Worm (Caenorhabditis elegans) whole organism, L4 larva: ENCODE measurements around the gene T04B2.3.
A peak's percentile ranks its signal among the peaks of the same experiment; 100 is the strongest.

Experiments used
- F26F4.8 ChIP-seq: fragments of 200-800 bp; sonication (Bioruptor generic); conservative IDR thresholded peaks from 2 replicates; pipeline ENCODE4 v1.3.6; 2022; ENCODE audit warnings: missing genetic modification characterization, missing compliant biosample characterization
- F37D6.2 ChIP-seq: sonication (generic microtip); optimal IDR thresholded peaks from 2 replicates; lab custom pipeline; 2016; ENCODE audit warnings: mild to moderate bottlenecking, missing genetic modification characterization, missing compliant biosample characterization
- F49E8.2 ChIP-seq: sonication (generic microtip); optimal IDR thresholded peaks from 2 replicates; lab custom pipeline; 2016; ENCODE audit warnings: missing compliant biosample characterization, mild to moderate bottlenecking, missing genetic modification characterization, borderline replicate concordance
- T26A8.4 ChIP-seq: fragments of 200-800 bp; sonication (Bioruptor generic); IDR thresholded peaks from 2 replicates; pipeline ENCODE4 v1.3.6; 2022; ENCODE audit warnings: missing genetic modification characterization, missing compliant biosample characterization
- Y48G9A.11 ChIP-seq: fragments of 200-800 bp; sonication (Bioruptor generic); IDR thresholded peaks from 2 replicates; pipeline ENCODE4 v1.3.6; 2022; ENCODE audit warnings: missing genetic modification reagents, missing genetic modification characterization, missing compliant biosample characterization
- ZK337.2 ChIP-seq: fragments of 200-800 bp; sonication (Bioruptor generic); IDR thresholded peaks from 2 replicates; pipeline ENCODE4 v1.3.6; 2022; ENCODE audit warnings: missing genetic modification reagents, missing genetic modification characterization, missing compliant biosample characterization
- arid-1 ChIP-seq: fragments of 200-800 bp; sonication (Bioruptor generic); conservative IDR thresholded peaks from 2 replicates; pipeline ENCODE4 v1.3.6; 2022; ENCODE audit warnings: missing genetic modification reagents, missing genetic modification characterization, missing compliant biosample characterization
- attf-4 ChIP-seq: sonication (generic microtip); optimal IDR thresholded peaks from 3 replicates; lab custom pipeline; 2017; ENCODE audit warnings: missing biosample characterization, missing genetic modification characterization
- ceh-20 ChIP-seq: fragments of 200-800 bp; sonication (Bioruptor generic); IDR thresholded peaks from 2 replicates; pipeline ENCODE4 v1.3.6; 2022; ENCODE audit warnings: missing genetic modification reagents, missing genetic modification characterization, missing compliant biosample characterization
- ceh-44 ChIP-seq: fragments of 200-800 bp; sonication (Bioruptor generic); IDR thresholded peaks from 2 replicates; pipeline ENCODE4 v1.3.6; 2022; ENCODE audit warnings: missing genetic modification reagents, missing genetic modification characterization, missing compliant biosample characterization
- ceh-62 ChIP-seq: sonication (generic microtip); optimal IDR thresholded peaks from 2 replicates; lab custom pipeline; 2017; ENCODE audit warnings: missing biosample characterization, missing genetic modification characterization
- ceh-82 ChIP-seq: sonication (generic microtip); optimal IDR thresholded peaks from 2 replicates; lab custom pipeline; 2017; ENCODE audit warnings: missing biosample characterization, missing genetic modification characterization
- cey-2 ChIP-seq: sonication (generic microtip); optimal IDR thresholded peaks from 3 replicates; lab custom pipeline; 2017; ENCODE audit warnings: missing genetic modification characterization, mild to moderate bottlenecking, missing compliant biosample characterization, antibody characterized with exemption, borderline replicate concordance; ENCODE audit not compliant: insufficient read depth
- daf-16 ChIP-seq, 3 experiments: sonication (generic microtip); optimal IDR thresholded peaks; 2 replicates each; lab custom pipeline; 2016 to 2017; ENCODE audit warnings: missing genetic modification characterization in 3 of 3, missing genetic modification reagents in 3 of 3, mild to moderate bottlenecking in 2 of 3, missing compliant biosample characterization in 2 of 3, missing biosample characterization in 1 of 3, moderate library complexity in 1 of 3
- daf-19 ChIP-seq: fragments of 200-800 bp; sonication (Bioruptor generic); conservative IDR thresholded peaks from 2 replicates; pipeline ENCODE4 v1.3.6; 2022; ENCODE audit warnings: missing genetic modification characterization, missing compliant biosample characterization
- daf-8 ChIP-seq: fragments of 200-800 bp; sonication (Bioruptor generic); IDR thresholded peaks from 2 replicates; pipeline ENCODE4 v1.3.6; 2022; ENCODE audit warnings: missing genetic modification characterization, missing compliant biosample characterization
- egl-43 ChIP-seq: fragments of 200-800 bp; sonication (Bioruptor generic); IDR thresholded peaks from 2 replicates; pipeline ENCODE4 v1.3.6; 2022; ENCODE audit warnings: missing genetic modification reagents, missing genetic modification characterization, missing compliant biosample characterization
- gei-8 ChIP-seq: fragments of 200-800 bp; sonication (Bioruptor generic); optimal IDR thresholded peaks from 2 replicates; lab custom pipeline; 2018; ENCODE audit warnings: mild to moderate bottlenecking, missing genetic modification characterization, missing compliant biosample characterization
- jun-1 ChIP-seq: fragments of 150-350 bp; optimal IDR thresholded peaks from 2 replicates; lab custom pipeline; 2014; ENCODE audit warnings: missing biosample characterization, missing genetic modification reagents, missing genetic modification characterization
- lim-7 ChIP-seq: fragments of 200-800 bp; sonication (Bioruptor generic); IDR thresholded peaks from 2 replicates; pipeline ENCODE4 v1.3.6; 2022; ENCODE audit warnings: missing genetic modification characterization, missing compliant biosample characterization
- lin-13 ChIP-seq: fragments of 150-350 bp; optimal IDR thresholded peaks from 2 replicates; lab custom pipeline; 2014; ENCODE audit warnings: missing biosample characterization, missing genetic modification reagents, missing genetic modification characterization
- lin-15B ChIP-seq: fragments of 150-350 bp; sonication (generic microtip); optimal IDR thresholded peaks from 3 replicates; lab custom pipeline; 2014; ENCODE audit warnings: missing biosample characterization, missing genetic modification characterization
- lin-38 ChIP-seq: fragments of 200-800 bp; sonication (Bioruptor generic); IDR thresholded peaks from 2 replicates; pipeline ENCODE4 v1.3.6; 2022; ENCODE audit warnings: missing genetic modification reagents, missing genetic modification characterization, missing compliant biosample characterization
- lsy-2 ChIP-seq, 2 experiments: fragments of 150-350 bp in 1 of 2; sonication (generic microtip) in 1 of 2; optimal IDR thresholded peaks; 2 replicates each; lab custom pipeline; 2014 to 2017; ENCODE audit warnings: missing biosample characterization in 2 of 2, missing genetic modification characterization in 2 of 2
- madf-5 ChIP-seq, 2 experiments: fragments of 200-800 bp; sonication (Bioruptor generic); IDR thresholded peaks; 2 replicates each; pipeline ENCODE4 v1.3.6; 2022; ENCODE audit warnings: missing compliant biosample characterization in 2 of 2, missing genetic modification characterization in 2 of 2
- madf-9 ChIP-seq: fragments of 200-800 bp; sonication (Bioruptor generic); conservative IDR thresholded peaks from 2 replicates; pipeline ENCODE4 v1.3.6; 2022; ENCODE audit warnings: missing genetic modification reagents, missing genetic modification characterization, missing compliant biosample characterization
- mes-2 ChIP-seq: sonication (generic microtip); optimal IDR thresholded peaks from 2 replicates; lab custom pipeline; 2016; ENCODE audit warnings: missing genotype, mild to moderate bottlenecking, missing genetic modification characterization, missing compliant biosample characterization; ENCODE audit not compliant: poor library complexity, severe bottlenecking
- mxl-3 ChIP-seq: fragments of 200-800 bp; sonication (Bioruptor generic); optimal IDR thresholded peaks from 2 replicates; lab custom pipeline; 2018; ENCODE audit warnings: mild to moderate bottlenecking, missing genetic modification characterization, missing compliant biosample characterization
- nhr-102 ChIP-seq: sonication (generic microtip); optimal IDR thresholded peaks from 2 replicates; lab custom pipeline; 2016; ENCODE audit warnings: mild to moderate bottlenecking, missing genetic modification characterization, moderate library complexity, missing compliant biosample characterization
- nhr-111 ChIP-seq: fragments of 200-800 bp; sonication (Bioruptor generic); optimal IDR thresholded peaks from 2 replicates; lab custom pipeline; 2018; ENCODE audit warnings: mild to moderate bottlenecking, missing genetic modification characterization, missing compliant biosample characterization
- nhr-237 ChIP-seq: sonication (generic microtip); optimal IDR thresholded peaks from 2 replicates; lab custom pipeline; 2017; ENCODE audit warnings: missing biosample characterization, missing genetic modification characterization
- nhr-25 ChIP-seq: sonication (generic microtip); optimal IDR thresholded peaks from 2 replicates; lab custom pipeline; 2017; ENCODE audit warnings: missing genetic modification characterization, mild to moderate bottlenecking, missing compliant biosample characterization, antibody characterized with exemption, moderate library complexity, borderline replicate concordance; ENCODE audit not compliant: insufficient read depth
- nhr-41 ChIP-seq: fragments of 200-800 bp; sonication (Bioruptor generic); IDR thresholded peaks from 2 replicates; pipeline ENCODE4 v1.3.6; 2022; ENCODE audit warnings: missing genetic modification reagents, missing genetic modification characterization, missing compliant biosample characterization
- nhr-48 ChIP-seq: sonication (generic microtip); optimal IDR thresholded peaks from 2 replicates; lab custom pipeline; 2016; ENCODE audit warnings: mild to moderate bottlenecking, missing genetic modification characterization, missing compliant biosample characterization
- nhr-77 ChIP-seq: fragments of 150-350 bp; optimal IDR thresholded peaks from 2 replicates; lab custom pipeline; 2014; ENCODE audit warnings: missing biosample characterization, missing genetic modification characterization
- pqm-1 ChIP-seq: sonication (generic microtip); optimal IDR thresholded peaks from 2 replicates; lab custom pipeline; 2017; ENCODE audit warnings: missing biosample characterization, missing genetic modification characterization
- sdz-12 ChIP-seq: fragments of 200-800 bp; sonication (Bioruptor generic); optimal IDR thresholded peaks from 2 replicates; lab custom pipeline; 2018; ENCODE audit warnings: mild to moderate bottlenecking, missing genetic modification characterization, missing compliant biosample characterization
- snpc-4 ChIP-seq: fragments of 150-350 bp; optimal IDR thresholded peaks from 2 replicates; lab custom pipeline; 2014; ENCODE audit warnings: missing biosample characterization, missing genetic modification characterization
- spr-3 ChIP-seq: fragments of 200-800 bp; sonication (Bioruptor generic); optimal IDR thresholded peaks from 2 replicates; lab custom pipeline; 2018; ENCODE audit warnings: mild to moderate bottlenecking, missing genetic modification characterization, missing compliant biosample characterization
- tag-97 ChIP-seq: fragments of 200-800 bp; sonication (Bioruptor generic); IDR thresholded peaks from 2 replicates; pipeline ENCODE4 v1.3.6; 2022; ENCODE audit warnings: missing genetic modification characterization, missing compliant biosample characterization
- tra-1 ChIP-seq: fragments of 200-800 bp; sonication (Bioruptor generic); IDR thresholded peaks from 2 replicates; pipeline ENCODE4 v1.3.6; 2022; ENCODE audit warnings: missing genetic modification reagents, missing genetic modification characterization, missing compliant biosample characterization
- zip-2 ChIP-seq: fragments of 150-350 bp; optimal IDR thresholded peaks from 2 replicates; lab custom pipeline; 2014; ENCODE audit warnings: missing biosample characterization, missing genetic modification characterization

T04B2.3 gene

DNA sequence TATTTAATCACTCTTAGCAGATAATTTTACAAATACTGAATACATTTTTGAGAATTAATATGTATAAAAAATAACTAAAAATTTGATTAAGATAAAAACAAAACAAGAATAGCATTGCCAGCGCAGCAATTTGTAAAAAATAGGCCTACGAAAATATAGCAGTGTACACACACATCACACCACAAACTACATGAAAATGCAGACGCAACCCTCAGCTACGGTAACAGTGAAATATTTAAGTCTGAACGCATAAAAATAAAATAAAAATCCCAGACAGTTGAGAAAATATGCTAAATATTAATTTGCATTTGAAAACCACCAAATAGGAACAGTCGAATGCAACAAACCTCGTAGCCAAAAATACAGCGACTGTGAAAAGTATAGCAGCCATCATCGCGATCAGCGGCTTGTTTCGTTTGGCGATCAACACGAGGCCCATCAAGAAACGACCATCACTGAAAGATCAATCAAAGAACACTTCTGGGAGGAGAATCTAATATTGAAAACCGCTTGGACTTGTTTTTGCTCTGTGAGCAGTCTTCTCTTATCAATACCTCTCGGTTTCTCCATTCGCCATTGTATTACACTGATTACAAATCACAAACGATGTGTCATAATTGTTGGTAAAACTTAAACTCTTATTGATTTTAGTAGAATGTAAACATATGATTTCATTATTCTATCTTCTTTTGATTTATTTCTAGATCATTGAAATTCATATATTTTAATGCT lies 48.6 kb upstream of the T04B2.3 start, which contains the start of gene pyp-1 (continued):
- no peak for TF ChIP-seq daf-8 (GFP tag; lab: Robert Waterston, UW)
- TF ChIP-seq lsy-2 (tag; optimal IDR thresholded peaks at IDR 0.05; lab: Kevin White, UChicago), result peak in 1 of 2 experiments; percentile 57
- no peak for TF ChIP-seq cey-2
- no peak for TF ChIP-seq lim-7
- no peak for TF ChIP-seq egl-43 (GFP tag; lab: Robert Waterston, UW)
- TF ChIP-seq daf-19 (GFP tag; lab: Robert Waterston, UW), result no peak
- no peak for TF ChIP-seq T26A8.4 (GFP tag; lab: Robert Waterston, UW)
- no peak for TF ChIP-seq tra-1 (GFP tag; lab: Robert Waterston, UW)
- no peak for TF ChIP-seq mxl-3 (GFP tag; lab: Kevin White, UChicago)
- TF ChIP-seq lin-38 (GFP tag; lab: Robert Waterston, UW), result peak; percentile 42
- no peak for TF ChIP-seq nhr-25 (tag; lab: Kevin White, UChicago)
- no peak for TF ChIP-seq lin-15B
- TF ChIP-seq, all 104 proteins: peak for 20

DNA sequence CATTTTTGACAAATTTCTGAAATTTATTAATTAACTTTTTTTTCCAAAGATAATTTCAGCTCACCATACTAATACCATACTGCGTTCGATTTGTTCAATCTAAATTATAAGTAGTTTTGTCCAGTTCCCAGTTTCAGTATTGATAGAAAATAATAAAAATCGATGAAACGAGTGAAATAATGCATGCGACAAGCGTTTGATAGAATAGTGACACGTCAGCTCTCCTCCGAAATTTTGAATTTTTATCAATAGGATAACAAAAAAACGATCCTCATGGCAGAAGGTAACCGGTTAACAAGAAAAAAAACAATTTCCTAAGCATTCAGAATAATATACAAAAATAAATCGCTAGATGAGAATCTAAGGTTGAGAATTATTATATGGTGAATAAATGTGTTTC lies 45.5 kb upstream of the T04B2.3 start, which contains the start of gene C47E12.3:
Gene C47E12.3 (minus strand): TSS at position 101 of the 400 bp plus-strand sequence.
- no peak for TF ChIP-seq nhr-111 (GFP tag; lab: Kevin White, UChicago)
- TF ChIP-seq spr-3 (GFP tag; lab: Kevin White, UChicago), result no peak
- TF ChIP-seq F26F4.8 (GFP tag; lab: Robert Waterston, UW), result no peak
- no peak for TF ChIP-seq F49E8.2
- TF ChIP-seq madf-9, result no peak
- no peak for TF ChIP-seq jun-1 (tag; lab: Kevin White, UChicago)
- no peak for TF ChIP-seq nhr-102 (tag; lab: Kevin White, UChicago)
- no peak for TF ChIP-seq nhr-41 (GFP tag; lab: Robert Waterston, UW)
- no peak for TF ChIP-seq pqm-1 (tag; lab: Kevin White, UChicago)
- no peak for TF ChIP-seq F37D6.2 (tag; lab: Kevin White, UChicago)
- TF ChIP-seq ceh-62 (tag; lab: Kevin White, UChicago), result no peak
- no peak for TF ChIP-seq madf-5 (GFP tag; IDR thresholded peaks at IDR 0.05; lab: Robert Waterston, UW)
- TF ChIP-seq ZK337.2 (GFP tag; lab: Robert Waterston, UW), result no peak
- no peak for TF ChIP-seq attf-4 (tag; lab: Kevin White, UChicago)
- TF ChIP-seq zip-2 (tag; lab: Kevin White, UChicago), result no peak
- TF ChIP-seq Y48G9A.11 (GFP tag; lab: Robert Waterston, UW), result no peak
- no peak for TF ChIP-seq tag-97 (GFP tag; lab: Robert Waterston, UW)
- no peak for TF ChIP-seq ceh-20 (GFP tag; lab: Robert Waterston, UW)
- no peak for TF ChIP-seq mes-2 (tag; lab: Kevin White, UChicago)

DNA sequence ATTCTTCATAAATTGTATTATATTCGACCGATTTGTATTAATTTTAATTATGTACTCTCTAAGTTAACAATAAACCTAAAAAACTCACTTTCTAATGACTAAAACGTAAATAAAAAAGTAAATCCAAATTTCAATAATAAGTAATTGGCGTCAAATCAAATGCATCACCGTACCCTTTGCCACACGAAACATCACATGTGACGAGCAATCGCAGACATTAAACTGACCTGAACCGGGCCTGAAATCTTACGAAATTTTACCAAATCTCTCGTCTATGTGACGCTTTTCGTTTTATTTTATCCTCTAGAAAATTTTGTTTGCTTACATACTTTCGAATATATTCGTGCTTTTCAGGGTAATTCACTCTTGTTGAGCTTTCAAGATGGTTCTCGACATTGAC lies 43.8 kb upstream of the T04B2.3 start, which contains the start of the genes C47E12.2 and sars-1:
Gene C47E12.2 (minus strand): TSS at position 131 of the 400 bp plus-strand sequence.
Gene sars-1 (plus strand): TSS at position 355 of the 400 bp plus-strand sequence.
- TF ChIP-seq zip-2 (tag; lab: Kevin White, UChicago) (peak; percentile 86), mes-2 (tag; lab: Kevin White, UChicago) (peak; percentile 44), nhr-41 (GFP tag; lab: Robert Waterston, UW) (no peak), lsy-2 (tag; optimal IDR thresholded peaks at IDR 0.05; lab: Kevin White, UChicago) (peak in 1 of 2 experiments; percentile 90)

DNA sequence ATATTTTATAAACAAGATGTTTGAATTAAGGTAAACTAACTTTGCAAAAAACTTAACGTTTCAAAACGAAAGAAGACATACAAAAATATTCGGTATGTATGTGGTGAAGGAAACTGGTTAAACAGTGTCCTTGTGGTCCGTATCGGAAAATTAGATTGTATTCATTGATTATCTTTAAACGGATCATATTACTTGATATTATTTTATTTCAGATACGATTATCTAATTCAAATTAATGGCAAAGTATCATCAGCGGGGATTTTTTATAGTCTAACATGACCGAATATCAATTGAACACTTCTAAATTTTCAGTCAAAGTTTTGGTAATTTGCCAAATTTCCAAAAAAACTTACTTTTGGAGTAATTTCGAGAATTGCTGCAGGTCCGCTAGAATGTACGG lies 40.4 kb upstream of the T04B2.3 start, which contains the start of gene C47E12.13:
Gene C47E12.13 (minus strand): TSS at position 101 of the 400 bp plus-strand sequence.
- TF ChIP-seq ceh-82 (tag; lab: Kevin White, UChicago), result no peak
- TF ChIP-seq arid-1, result no peak
- no peak for TF ChIP-seq ceh-44 (GFP tag; lab: Robert Waterston, UW)
- TF ChIP-seq gei-8 (GFP tag; lab: Kevin White, UChicago), result no peak
- TF ChIP-seq F26F4.8 (GFP tag; lab: Robert Waterston, UW), result no peak
- no peak for TF ChIP-seq daf-8 (GFP tag; lab: Robert Waterston, UW)
- TF ChIP-seq lin-13, result no peak
- no peak for TF ChIP-seq nhr-48 (tag; lab: Kevin White, UChicago)
- TF ChIP-seq snpc-4, result no peak
- TF ChIP-seq nhr-237 (tag; lab: Kevin White, UChicago), result no peak
- TF ChIP-seq madf-5 (GFP tag; IDR thresholded peaks at IDR 0.05; lab: Robert Waterston, UW), result no peak
- TF ChIP-seq sdz-12, result no peak
- no peak for TF ChIP-seq daf-16 (GFP tag; optimal IDR thresholded peaks at IDR 0.05; lab: Kevin White, UChicago)
- no peak for TF ChIP-seq daf-16 (tag; optimal IDR thresholded peaks at IDR 0.05; lab: Kevin White, UChicago)
- TF ChIP-seq cey-2, result no peak
- TF ChIP-seq nhr-77, result no peak
- TF ChIP-seq lsy-2 (tag; optimal IDR thresholded peaks at IDR 0.05; lab: Kevin White, UChicago), result no peak
- TF ChIP-seq, all 104 proteins: peak for 0
